Worm (Caenorhabditis elegans): ENCODE results near the gene F26H11.4.

The F26H11.4 gene

DNA sequence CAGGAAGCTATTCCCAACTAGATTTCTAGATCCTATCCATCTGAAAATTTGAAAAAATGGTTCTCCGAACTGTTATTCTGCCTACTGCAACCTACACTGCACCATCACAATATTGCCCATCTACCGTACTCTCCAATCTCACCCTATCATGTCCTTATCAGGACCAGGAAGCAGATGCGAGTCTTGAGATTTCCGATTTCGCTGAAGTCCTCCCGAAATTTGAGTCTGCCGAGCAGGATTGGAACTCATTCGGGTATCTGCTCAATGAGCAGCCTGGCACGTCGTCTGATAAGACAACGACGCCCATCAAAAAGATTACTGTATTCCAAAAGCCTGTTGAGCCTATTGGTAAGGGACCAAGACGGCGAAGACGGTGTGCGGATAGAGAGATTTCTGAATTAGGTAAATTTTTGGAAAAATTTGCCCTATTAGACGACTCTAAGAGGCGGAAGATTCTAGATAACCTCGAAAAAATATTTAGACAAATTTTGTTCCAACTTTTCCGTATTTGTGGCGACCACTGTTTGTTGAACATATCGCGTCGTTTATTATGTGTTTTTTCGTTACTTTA, 2.8 kb upstream of the F26H11.4 start:
- TF ChIP-seq sea-2 (GFP tag; optimal IDR thresholded peaks at IDR 0.05) (no peak), ama-1 (optimal IDR thresholded peaks at IDR 0.05) (peak; percentile 99), unc-39 (tag; optimal IDR thresholded peaks at IDR 0.05) (no peak), nhr-43 (tag; optimal IDR thresholded peaks at IDR 0.05; ENCODE audit: poor library complexity, severe bottlenecking) (peak; percentile 50), zag-1 (tag; optimal IDR thresholded peaks at IDR 0.05) (no peak)

DNA sequence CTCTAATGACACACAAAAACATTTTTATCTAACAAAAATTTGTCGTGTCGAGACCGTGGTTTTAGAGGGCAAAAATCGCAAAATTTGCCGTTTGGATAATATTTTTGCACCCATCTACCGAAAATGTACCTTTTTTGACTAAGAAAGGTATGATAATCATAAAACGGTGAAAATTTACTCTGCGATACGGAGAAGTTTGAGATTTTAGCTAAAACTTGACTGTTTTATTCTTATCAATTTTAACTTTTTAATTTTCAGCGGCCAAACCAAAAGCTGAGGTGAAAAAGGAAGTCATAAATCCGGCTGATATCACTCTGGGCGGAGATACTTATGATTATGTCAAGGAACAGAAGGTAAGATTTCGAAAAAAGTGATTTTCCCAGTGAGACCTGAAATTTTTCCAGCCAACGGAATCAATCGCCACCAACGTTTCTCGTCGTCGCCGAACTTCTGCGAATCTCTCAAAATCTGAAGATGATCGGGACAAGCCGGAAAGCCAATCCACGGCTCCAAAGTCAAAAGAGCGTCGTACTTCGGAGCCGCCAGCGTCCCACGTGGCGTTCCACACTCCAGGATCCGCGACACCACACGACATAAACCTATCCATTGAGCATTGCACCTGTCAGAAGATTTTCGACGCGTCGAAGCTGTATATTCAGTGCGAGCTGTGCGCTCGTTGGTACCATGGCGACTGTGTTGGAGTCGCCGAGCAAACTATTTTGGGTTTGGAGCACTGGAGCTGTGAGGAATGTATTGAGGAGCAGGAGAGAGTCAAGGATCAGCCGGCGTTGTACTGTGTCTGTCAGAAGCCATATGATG, 2.1 kb upstream of the F26H11.4 start:
- no peak for TF ChIP-seq daf-12 (tag; optimal IDR thresholded peaks at IDR 0.05)
- no peak for TF ChIP-seq nhr-76 (tag; optimal IDR thresholded peaks at IDR 0.05)
- TF ChIP-seq egl-27 (tag; optimal IDR thresholded peaks at IDR 0.05): no peak
- TF ChIP-seq aly-2 (tag; optimal IDR thresholded peaks at IDR 0.05): no peak
- no peak for TF ChIP-seq elt-2 (tag; optimal IDR thresholded peaks at IDR 0.05)
- no peak for TF ChIP-seq ztf-11 (tag; optimal IDR thresholded peaks at IDR 0.05)
- TF ChIP-seq nhr-12 (tag; optimal IDR thresholded peaks at IDR 0.05): no peak
- TF ChIP-seq pqm-1 (tag; optimal IDR thresholded peaks at IDR 0.05): no peak
- peak; percentile 0 for TF ChIP-seq egl-5 (tag; optimal IDR thresholded peaks at IDR 0.05)
- no peak for TF ChIP-seq sea-2 (GFP tag; optimal IDR thresholded peaks at IDR 0.05)
- TF ChIP-seq nhr-67 (tag; optimal IDR thresholded peaks at IDR 0.05): no peak
- no peak for TF ChIP-seq snpc-4 (tag; optimal IDR thresholded peaks at IDR 0.05)
- no peak for TF ChIP-seq unc-39 (tag; optimal IDR thresholded peaks at IDR 0.05)
- no peak for TF ChIP-seq R02D3.7 (tag; optimal IDR thresholded peaks at IDR 0.05)
- no peak for TF ChIP-seq jun-1 (tag; optimal IDR thresholded peaks at IDR 0.05)
- no peak for TF ChIP-seq ceh-28 (tag; optimal IDR thresholded peaks at IDR 0.05)
- peak; percentile 47 for TF ChIP-seq nhr-25 (tag; optimal IDR thresholded peaks at IDR 0.05)
- no peak for TF ChIP-seq lin-39 (tag; optimal IDR thresholded peaks at IDR 0.05)
- TF ChIP-seq fos-1 (tag; optimal IDR thresholded peaks at IDR 0.05): no peak
- TF ChIP-seq ceh-16 (tag; optimal IDR thresholded peaks at IDR 0.05): no peak
- no peak for TF ChIP-seq eor-1 (tag; optimal IDR thresholded peaks at IDR 0.05)
- TF ChIP-seq ZK546.5 (tag; optimal IDR thresholded peaks at IDR 0.05): no peak
- no peak for TF ChIP-seq zag-1 (tag; optimal IDR thresholded peaks at IDR 0.05)
- TF ChIP-seq mdl-1 (tag; optimal IDR thresholded peaks at IDR 0.05): no peak
- TF ChIP-seq lsy-12 (tag; optimal IDR thresholded peaks at IDR 0.05): no peak
- no peak for TF ChIP-seq elt-1 (tag; optimal IDR thresholded peaks at IDR 0.05)
- no peak for TF ChIP-seq ceh-9 (tag; optimal IDR thresholded peaks at IDR 0.05)
- TF ChIP-seq skn-1 (tag; optimal IDR thresholded peaks at IDR 0.05): no peak
- peak; percentile 1 for TF ChIP-seq tbx-2 (tag; optimal IDR thresholded peaks at IDR 0.05)
- no peak for TF ChIP-seq nhr-28 (tag; optimal IDR thresholded peaks at IDR 0.05)
- TF ChIP-seq nhr-11 (tag; optimal IDR thresholded peaks at IDR 0.05): no peak
- no peak for TF ChIP-seq ceh-82 (tag; optimal IDR thresholded peaks at IDR 0.05)
- no peak for TF ChIP-seq fkh-2 (tag; optimal IDR thresholded peaks at IDR 0.05)
- peak in 1 of 3 experiments; percentile 15 for TF ChIP-seq elt-3 (tag; optimal IDR thresholded peaks at IDR 0.05)
- TF ChIP-seq ztf-4 (tag; optimal IDR thresholded peaks at IDR 0.05): no peak
- no peak for TF ChIP-seq nhr-237 (tag; optimal IDR thresholded peaks at IDR 0.05)
- no peak for TF ChIP-seq unc-62 (GFP tag; optimal IDR thresholded peaks at IDR 0.05)
- TF ChIP-seq nfya-1 (tag; optimal IDR thresholded peaks at IDR 0.05; ENCODE audit: insufficient read depth): peak; percentile 42
- TF ChIP-seq mml-1 (tag; optimal IDR thresholded peaks at IDR 0.05): no peak
- TF ChIP-seq nhr-43 (tag; optimal IDR thresholded peaks at IDR 0.05; ENCODE audit: poor library complexity, severe bottlenecking): peak; percentile 17
- peak; percentile 91 for TF ChIP-seq ama-1 (optimal IDR thresholded peaks at IDR 0.05)
- TF ChIP-seq lin-15B (tag; optimal IDR thresholded peaks at IDR 0.05): no peak
- TF ChIP-seq pha-4 (tag; optimal IDR thresholded peaks at IDR 0.05): no peak
- TF ChIP-seq fkh-10 (GFP tag; optimal IDR thresholded peaks at IDR 0.05): no peak

Measured in whole organism, L3 larva.